Worm (Caenorhabditis elegans) whole organism, young adult: ENCODE measurements around the gene F56F10.1.

Experiments
- B0035.1 ChIP-seq: sonication (generic microtip); optimal IDR thresholded peaks from 2 replicates; lab custom pipeline; 2016; ENCODE audit warnings: missing genetic modification characterization, mild to moderate bottlenecking, missing compliant biosample characterization, missing genotype, missing genetic modification reagents
- K11D2.4 ChIP-seq: fragments of 200-800 bp; sonication (Bioruptor generic); IDR thresholded peaks from 2 replicates; pipeline ENCODE4 v1.3.6; 2022; ENCODE audit warnings: missing genetic modification reagents, missing genetic modification characterization, missing compliant biosample characterization
- Y67H2A.10 ChIP-seq: fragments of 200-800 bp; sonication (Bioruptor generic); conservative IDR thresholded peaks from 2 replicates; pipeline ENCODE4 v1.3.6; 2022; ENCODE audit warnings: missing genetic modification reagents, missing genetic modification characterization, missing compliant biosample characterization
- ZK185.1 ChIP-seq: sonication (generic microtip); optimal IDR thresholded peaks from 2 replicates; lab custom pipeline; 2016; ENCODE audit warnings: mild to moderate bottlenecking, missing genetic modification characterization, missing compliant biosample characterization; ENCODE audit not compliant: poor library complexity, severe bottlenecking
- madf-6 ChIP-seq: fragments of 200-800 bp; sonication (Bioruptor generic); IDR thresholded peaks from 2 replicates; pipeline ENCODE4 v1.3.6; 2022; ENCODE audit warnings: missing genetic modification reagents, missing genetic modification characterization, missing compliant biosample characterization
- nfya-1 ChIP-seq: sonication (generic microtip); optimal IDR thresholded peaks from 2 replicates; lab custom pipeline; 2017; ENCODE audit warnings: antibody characterized with exemption, missing compliant biosample characterization, missing genetic modification characterization, borderline replicate concordance; ENCODE audit not compliant: insufficient read depth
- nhr-179 ChIP-seq: sonication (generic microtip); optimal IDR thresholded peaks from 2 replicates; lab custom pipeline; 2016; ENCODE audit warnings: mild to moderate bottlenecking, missing genetic modification characterization, missing compliant biosample characterization
- pha-4 ChIP-seq: fragments of 150-350 bp; sonication (generic microtip); optimal IDR thresholded peaks from 2 replicates; lab custom pipeline; 2014; ENCODE audit warnings: missing biosample characterization, missing genetic modification reagents, missing genetic modification characterization

ce11 chrX:912990-913389 lies 40.6 kb downstream of the F56F10.1 start, which contains the start of gene F35H12.6:
- TF ChIP-seq pha-4 (tag; lab: Kevin White, UChicago) (no peak), nhr-179 (tag; lab: Kevin White, UChicago) (no peak), ZK185.1 (tag; lab: Kevin White, UChicago) (no peak), B0035.1 (tag; lab: Kevin White, UChicago) (no peak), madf-6 (GFP tag; lab: Robert Waterston, UW) (no peak), nfya-1 (tag; lab: Kevin White, UChicago) (no peak), K11D2.4 (GFP tag; lab: Robert Waterston, UW) (no peak), Y67H2A.10 (GFP tag; lab: Robert Waterston, UW) (no peak)
